Worm (Caenorhabditis elegans): ENCODE results near the gene ras-1.

DNA sequence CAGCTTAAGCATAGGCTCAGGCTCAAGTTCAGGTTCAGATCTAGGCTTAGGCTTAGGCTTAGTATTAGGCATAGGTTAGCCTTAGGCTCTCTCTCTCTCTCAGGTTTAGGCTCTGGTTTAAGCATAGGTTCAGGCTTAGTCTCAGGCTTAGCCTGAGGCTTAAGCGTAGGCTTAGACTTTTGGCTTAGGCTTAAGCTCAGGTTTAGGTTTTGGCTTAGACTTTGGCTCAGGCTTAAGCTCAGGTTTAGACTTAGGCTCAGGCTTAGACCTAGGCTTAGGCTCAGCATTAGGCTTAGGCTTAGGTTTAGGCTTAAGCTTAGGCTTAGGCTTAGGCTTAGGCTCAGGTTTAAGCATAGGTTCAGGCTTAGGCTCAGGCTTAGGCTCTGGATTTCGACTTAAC, 8.3 kb downstream of the ras-1 start:
- TF ChIP-seq nhr-77 (tag; optimal IDR thresholded peaks at IDR 0.05) (no peak), nhr-237 (tag; optimal IDR thresholded peaks at IDR 0.05) (no peak), snpc-4 (tag; optimal IDR thresholded peaks at IDR 0.05) (no peak), F26F4.8 (GFP tag; conservative IDR thresholded peaks at IDR 0.05) (no peak), fos-1 (tag; optimal IDR thresholded peaks at IDR 0.05) (no peak), pqm-1 (tag; optimal IDR thresholded peaks at IDR 0.05) (no peak), lin-1 (GFP tag; IDR thresholded peaks at IDR 0.05) (no peak), unc-62 (GFP tag; optimal IDR thresholded peaks at IDR 0.05 in 1 of 2) (no peak), unc-62 (tag; optimal IDR thresholded peaks at IDR 0.05) (no peak), arid-1 (GFP tag; conservative IDR thresholded peaks at IDR 0.05) (no peak), D1046.2 (GFP tag; IDR thresholded peaks at IDR 0.05) (no peak), F37D6.2 (tag; optimal IDR thresholded peaks at IDR 0.05) (no peak), lsy-2 (tag; optimal IDR thresholded peaks at IDR 0.05) (no peak), pha-4 (GFP tag; IDR thresholded peaks at IDR 0.05) (no peak), pha-4 (tag; optimal IDR thresholded peaks at IDR 0.05) (no peak), nhr-28 (tag; optimal IDR thresholded peaks at IDR 0.05) (no peak)

All from whole organism, L4 larva.